Fruit fly (Drosophila melanogaster): Measurements from ENCODE around the gene CG9259.

- TF ChIP-seq Clk (GFP tag; optimal IDR thresholded peaks at IDR 0.05) (no peak), Mnt (GFP tag; optimal IDR thresholded peaks at IDR 0.05) (no peak), Hr96 (GFP tag; optimal IDR thresholded peaks at IDR 0.05) (no peak)
These were observed 16.0 kb downstream of the CG9259 start for dm6 chr2L:21105127-21105526.

Data from whole organism, adult.